Worm (Caenorhabditis elegans) whole organism, L1 larva: ENCODE data around the gene math-26.
"Not testable (repeated sequence)": the region's sequence is repeated elsewhere in the genome, so short reads cannot be mapped to it uniquely, and the experiment has no call there.

Experiments
- ceh-88 ChIP-seq: fragments of 200-800 bp; sonication (Bioruptor generic); IDR thresholded peaks from 2 replicates; pipeline ENCODE4 v1.3.6; 2022; ENCODE audit warnings: missing genetic modification characterization, missing compliant biosample characterization
- elt-2 ChIP-seq: sonication (generic microtip); optimal IDR thresholded peaks from 2 replicates; lab custom pipeline; 2016; ENCODE audit warnings: missing genetic modification characterization, mild to moderate bottlenecking, inconsistent platforms, missing compliant biosample characterization, missing genetic modification reagents
- lin-35 ChIP-seq, 2 experiments: fragments of 150-350 bp; optimal IDR thresholded peaks; 2 replicates each; lab custom pipeline; 2014; ENCODE audit warnings: missing biosample characterization in 2 of 2, missing genetic modification characterization in 2 of 2, missing genetic modification reagents in 2 of 2
- xbp-1 ChIP-seq: sonication (generic microtip); optimal IDR thresholded peaks from 2 replicates; lab custom pipeline; 2016; ENCODE audit warnings: missing genetic modification characterization, missing compliant biosample characterization

Gene math-26

ce11 chrII:1823597-1823996 is 52.1 kb downstream of the math-26 start:
- TF ChIP-seq elt-2 (tag; lab: Kevin White, UChicago): peak; percentile 62

- not testable (repeated sequence) for TF ChIP-seq ceh-88 (GFP tag; lab: Robert Waterston, UW); xbp-1 (tag; lab: Kevin White, UChicago); lin-35 (GFP tag; optimal IDR thresholded peaks at IDR 0.05; lab: Kevin White, UChicago)
- TF ChIP-seq, all 84 proteins: peak for 0; not testable (repeated sequence) for 84
Measured at ce11 chrII:1824329-1824728, 52.9 kb downstream of the math-26 start, which contains the start of gene math-41. math-41 (plus strand) TSS chrII:1824629.
